Worm (Caenorhabditis elegans) whole organism, L1 larva: ENCODE measurements around the gene T25B9.12.
A peak's percentile ranks its signal among the peaks of the same experiment; 100 is the strongest.

Experiments
- C04F5.9 ChIP-seq: sonication (generic microtip); optimal IDR thresholded peaks from 2 replicates; lab custom pipeline; 2016; ENCODE audit warnings: missing genetic modification characterization, missing compliant biosample characterization
- C16A3.4 ChIP-seq: fragments of 150-350 bp; optimal IDR thresholded peaks from 2 replicates; lab custom pipeline; 2014; ENCODE audit warnings: missing biosample characterization, missing genetic modification characterization
- F16B12.6 ChIP-seq: fragments of 150-350 bp; optimal IDR thresholded peaks from 2 replicates; lab custom pipeline; 2014; ENCODE audit warnings: missing biosample characterization, missing genetic modification characterization
- Y116A8C.19 ChIP-seq: sonication (generic microtip); optimal IDR thresholded peaks from 2 replicates; lab custom pipeline; 2016; ENCODE audit warnings: missing compliant biosample characterization, missing genetic modification characterization, borderline replicate concordance
- alr-1 ChIP-seq: fragments of 200-800 bp; sonication (Bioruptor generic); optimal IDR thresholded peaks from 2 replicates; lab custom pipeline; 2018; ENCODE audit warnings: borderline replicate concordance, mild to moderate bottlenecking, missing genetic modification characterization, missing compliant biosample characterization
- aly-2 ChIP-seq: fragments of 150-350 bp; optimal IDR thresholded peaks from 2 replicates; lab custom pipeline; 2014; ENCODE audit warnings: missing biosample characterization, missing genetic modification characterization
- blmp-1 ChIP-seq: fragments of 150-350 bp; optimal IDR thresholded peaks from 2 replicates; lab custom pipeline; 2014; ENCODE audit warnings: missing biosample characterization, missing genetic modification characterization
- ceh-82 ChIP-seq, 3 experiments: fragments of 150-350 bp in 1 of 3; sonication (generic microtip) in 2 of 3; optimal IDR thresholded peaks; 2 replicates each; lab custom pipeline; 2014 to 2017; ENCODE audit warnings: missing biosample characterization in 3 of 3, missing genetic modification characterization in 3 of 3
- dpl-1 ChIP-seq, 3 experiments: fragments of 150-350 bp in 2 of 3; sonication (generic microtip) in 1 of 3; optimal IDR thresholded peaks; 2 replicates each; lab custom pipeline; 2014 to 2017; ENCODE audit warnings: missing biosample characterization in 3 of 3, missing genetic modification characterization in 3 of 3, missing genetic modification reagents in 3 of 3
- efl-1 ChIP-seq, 4 experiments: fragments of 150-350 bp; optimal IDR thresholded peaks in 3 of 4; peaks in 1 of 4; 1 replicate in 1 of 4; 2 replicates in 3 of 4; lab custom pipeline; 2014; ENCODE audit warnings: missing biosample characterization in 2 of 4, missing genetic modification characterization in 2 of 4, missing genetic modification reagents in 2 of 4
- egl-13 ChIP-seq: sonication (generic microtip); optimal IDR thresholded peaks from 2 replicates; lab custom pipeline; 2016; ENCODE audit warnings: missing genotype, missing genetic modification reagents, missing genetic modification characterization, missing compliant biosample characterization
- egl-27 ChIP-seq, 2 experiments: fragments of 150-350 bp in 1 of 2; sonication (generic microtip); optimal IDR thresholded peaks; 3 replicates each; lab custom pipeline; 2017 to 2018; ENCODE audit warnings: missing biosample characterization in 2 of 2, missing genetic modification characterization in 2 of 2, missing genetic modification reagents in 2 of 2
- elt-2 ChIP-seq: sonication (generic microtip); optimal IDR thresholded peaks from 2 replicates; lab custom pipeline; 2016; ENCODE audit warnings: missing genetic modification characterization, mild to moderate bottlenecking, inconsistent platforms, missing compliant biosample characterization, missing genetic modification reagents
- elt-3 ChIP-seq, 6 experiments: fragments of 150-350 bp in 1 of 6; sonication (generic microtip); optimal IDR thresholded peaks; 2 replicates each; lab custom pipeline; 2017 to 2018; ENCODE audit warnings: missing biosample characterization in 6 of 6, missing genetic modification characterization in 6 of 6, inconsistent platforms in 1 of 6
- ets-5 ChIP-seq: fragments of 200-800 bp; sonication (Bioruptor generic); IDR thresholded peaks from 2 replicates; pipeline ENCODE4 v1.3.6; 2022; ENCODE audit warnings: missing genetic modification characterization, missing compliant biosample characterization
- fkh-4 ChIP-seq: sonication (generic microtip); optimal IDR thresholded peaks from 2 replicates; lab custom pipeline; 2016; ENCODE audit warnings: missing compliant biosample characterization, missing genetic modification characterization, borderline replicate concordance
- fkh-8 ChIP-seq: sonication (generic microtip); optimal IDR thresholded peaks from 2 replicates; lab custom pipeline; 2016; ENCODE audit warnings: mild to moderate bottlenecking, missing genetic modification characterization, missing compliant biosample characterization
- fos-1 ChIP-seq: fragments of 150-350 bp; optimal IDR thresholded peaks from 2 replicates; lab custom pipeline; 2014; ENCODE audit warnings: missing biosample characterization, missing genetic modification characterization
- grh-1 ChIP-seq: fragments of 200-800 bp; sonication (Bioruptor generic); IDR thresholded peaks from 2 replicates; pipeline ENCODE4 v1.3.6; 2022; ENCODE audit warnings: missing genetic modification reagents, missing genetic modification characterization, missing compliant biosample characterization
- hlh-4 ChIP-seq: sonication (generic microtip); optimal IDR thresholded peaks from 2 replicates; lab custom pipeline; 2016; ENCODE audit warnings: mild to moderate bottlenecking, missing genetic modification characterization, missing compliant biosample characterization
- irx-1 ChIP-seq: sonication (generic microtip); optimal IDR thresholded peaks from 2 replicates; lab custom pipeline; 2016; ENCODE audit warnings: missing genetic modification characterization, missing compliant biosample characterization
- jun-1 ChIP-seq: fragments of 150-350 bp; optimal IDR thresholded peaks from 2 replicates; lab custom pipeline; 2014; ENCODE audit warnings: missing biosample characterization, missing genetic modification reagents, missing genetic modification characterization
- lin-14 ChIP-seq: fragments of 200-800 bp; sonication (Bioruptor generic); optimal IDR thresholded peaks from 2 replicates; lab custom pipeline; 2018; ENCODE audit warnings: mild to moderate bottlenecking, missing genetic modification characterization, moderate library complexity, missing compliant biosample characterization
- lin-15B ChIP-seq: fragments of 150-350 bp; sonication (generic microtip); optimal IDR thresholded peaks from 3 replicates; lab custom pipeline; 2014; ENCODE audit warnings: missing biosample characterization, missing genetic modification characterization
- lir-3 ChIP-seq: sonication (generic microtip); optimal IDR thresholded peaks from 2 replicates; lab custom pipeline; 2016; ENCODE audit warnings: mild to moderate bottlenecking, missing genetic modification characterization, moderate library complexity, missing compliant biosample characterization; ENCODE audit not compliant: poor library complexity
- mab-9 ChIP-seq: fragments of 200-800 bp; sonication (Bioruptor generic); IDR thresholded peaks from 2 replicates; pipeline ENCODE4 v1.3.6; 2022; ENCODE audit warnings: missing genetic modification reagents, missing genetic modification characterization, missing compliant biosample characterization
- mef-2 ChIP-seq: fragments of 150-350 bp; optimal IDR thresholded peaks from 2 replicates; lab custom pipeline; 2014; ENCODE audit warnings: missing biosample characterization, missing genetic modification characterization
- mep-1 ChIP-seq: fragments of 150-350 bp; optimal IDR thresholded peaks from 2 replicates; lab custom pipeline; 2014; ENCODE audit warnings: missing biosample characterization, missing genetic modification characterization
- nhr-11 ChIP-seq: fragments of 150-350 bp; optimal IDR thresholded peaks from 2 replicates; lab custom pipeline; 2014; ENCODE audit warnings: missing biosample characterization, missing genetic modification characterization
- nhr-19 ChIP-seq: fragments of 200-800 bp; sonication (Bioruptor generic); conservative IDR thresholded peaks from 2 replicates; pipeline ENCODE4 v1.3.6; 2022; ENCODE audit warnings: missing genetic modification characterization, missing compliant biosample characterization
- nhr-20 ChIP-seq: sonication (generic microtip); optimal IDR thresholded peaks from 2 replicates; lab custom pipeline; 2016; ENCODE audit warnings: mild to moderate bottlenecking, missing genetic modification characterization, missing compliant biosample characterization
- nhr-47 ChIP-seq: sonication (generic microtip); optimal IDR thresholded peaks from 2 replicates; lab custom pipeline; 2016; ENCODE audit warnings: mild to moderate bottlenecking, missing genetic modification characterization, moderate library complexity, missing compliant biosample characterization
- nhr-71 ChIP-seq: sonication (generic microtip); optimal IDR thresholded peaks from 2 replicates; lab custom pipeline; 2016; ENCODE audit warnings: mild to moderate bottlenecking, missing genetic modification characterization, moderate library complexity, missing compliant biosample characterization
- nhr-76 ChIP-seq: sonication (generic microtip); optimal IDR thresholded peaks from 2 replicates; lab custom pipeline; 2017; ENCODE audit warnings: missing biosample characterization, missing genetic modification characterization
- nhr-77 ChIP-seq: fragments of 150-350 bp; optimal IDR thresholded peaks from 2 replicates; lab custom pipeline; 2014; ENCODE audit warnings: missing biosample characterization, missing genetic modification characterization
- nhr-85 ChIP-seq: sonication (generic microtip); peaks from one replicate; lab custom pipeline; 2016; ENCODE audit warnings: missing genetic modification characterization, inconsistent platforms, missing compliant biosample characterization
- nhr-90 ChIP-seq: sonication (generic microtip); optimal IDR thresholded peaks from 2 replicates; lab custom pipeline; 2016; ENCODE audit warnings: mild to moderate bottlenecking, missing genetic modification characterization, missing compliant biosample characterization; ENCODE audit not compliant: poor library complexity
- pag-3 ChIP-seq: sonication (generic microtip); optimal IDR thresholded peaks from 2 replicates; lab custom pipeline; 2017; ENCODE audit warnings: missing genetic modification characterization, mild to moderate bottlenecking, missing compliant biosample characterization, antibody characterized with exemption, borderline replicate concordance; ENCODE audit not compliant: insufficient read depth
- pax-3 ChIP-seq: fragments of 200-800 bp; sonication (Bioruptor generic); optimal IDR thresholded peaks from 2 replicates; lab custom pipeline; 2018; ENCODE audit warnings: mild to moderate bottlenecking, missing genetic modification characterization, moderate library complexity, missing compliant biosample characterization
- snu-23 ChIP-seq: sonication (generic microtip); optimal IDR thresholded peaks from 2 replicates; lab custom pipeline; 2016; ENCODE audit warnings: missing genetic modification characterization, missing compliant biosample characterization
- sox-4 ChIP-seq: sonication (generic microtip); optimal IDR thresholded peaks from 2 replicates; lab custom pipeline; 2016; ENCODE audit warnings: missing genetic modification characterization, missing compliant biosample characterization
- sup-37 ChIP-seq: fragments of 200-800 bp; sonication (Bioruptor generic); optimal IDR thresholded peaks from 2 replicates; lab custom pipeline; 2018; ENCODE audit warnings: mild to moderate bottlenecking, missing genetic modification characterization, missing compliant biosample characterization
- tbx-2 ChIP-seq: sonication (generic microtip); optimal IDR thresholded peaks from 2 replicates; lab custom pipeline; 2016; ENCODE audit warnings: missing genetic modification characterization, missing compliant biosample characterization
- tlp-1 ChIP-seq: fragments of 150-350 bp; optimal IDR thresholded peaks from 2 replicates; lab custom pipeline; 2014; ENCODE audit warnings: missing biosample characterization, missing genetic modification characterization
- unc-62 ChIP-seq: fragments of 150-350 bp; optimal IDR thresholded peaks from 2 replicates; lab custom pipeline; 2014; ENCODE audit warnings: missing biosample characterization, missing genetic modification reagents, missing genetic modification characterization
- unc-86 ChIP-seq: sonication (generic microtip); optimal IDR thresholded peaks from 2 replicates; lab custom pipeline; 2016; ENCODE audit warnings: missing genetic modification characterization, missing compliant biosample characterization
- xbp-1 ChIP-seq: sonication (generic microtip); optimal IDR thresholded peaks from 2 replicates; lab custom pipeline; 2016; ENCODE audit warnings: missing genetic modification characterization, missing compliant biosample characterization
- zip-4 ChIP-seq: fragments of 200-800 bp; sonication (Bioruptor generic); optimal IDR thresholded peaks from 2 replicates; lab custom pipeline; 2018; ENCODE audit warnings: mild to moderate bottlenecking, missing genetic modification characterization, moderate library complexity, missing compliant biosample characterization
- ztf-11 ChIP-seq, 2 experiments: sonication (generic microtip); optimal IDR thresholded peaks; 2 replicates each; lab custom pipeline; 2016 to 2017; ENCODE audit warnings: missing genetic modification characterization in 2 of 2, missing biosample characterization in 1 of 2, missing compliant biosample characterization in 1 of 2

T25B9.12 gene

DNA sequence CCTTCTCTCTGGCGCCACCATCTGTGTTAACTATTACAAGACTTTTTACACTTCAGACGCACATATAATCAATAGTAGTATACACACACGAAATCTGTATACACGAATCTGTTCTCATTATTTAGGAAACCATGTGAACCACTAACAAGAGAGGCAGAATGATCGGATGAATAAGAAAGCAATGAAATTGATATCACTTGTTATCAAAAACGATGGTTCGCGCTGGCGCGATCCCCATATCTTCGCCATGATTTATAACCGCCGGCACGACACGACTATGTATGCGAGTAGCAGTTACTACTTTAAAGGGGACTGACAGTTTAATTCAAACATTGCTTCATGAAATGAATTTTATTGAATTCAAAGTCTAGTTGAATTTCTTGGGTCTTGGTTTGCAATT, 16.2 kb downstream of the T25B9.12 start:
- TF ChIP-seq nhr-85 (tag; lab: Kevin White, UChicago) (peak; percentile 15), nhr-71 (tag; lab: Kevin White, UChicago) (peak; percentile 2), mef-2 (tag; lab: Kevin White, UChicago) (no peak), nhr-20 (tag; lab: Kevin White, UChicago) (peak; percentile 4), blmp-1 (tag; lab: Kevin White, UChicago) (peak; percentile 74), pax-3 (tag; lab: Kevin White, UChicago) (no peak), elt-3 (tag; optimal IDR thresholded peaks at IDR 0.05; lab: Kevin White, UChicago) (peak in 3 of 6 experiments; percentile 24 to 83 (median 34)), efl-1 (optimal IDR thresholded peaks at IDR 0.05; lab: Kevin White, UChicago) (no peak), efl-1 (GFP tag; optimal IDR thresholded peaks at IDR 0.05 in 1 of 2; lab: Kevin White, UChicago) (peak in 1 of 2 experiments; percentile 2), lin-14 (peak; percentile 8), elt-2 (tag; lab: Kevin White, UChicago) (no peak), snu-23 (GFP tag; lab: Kevin White, UChicago) (peak; percentile 18)

DNA sequence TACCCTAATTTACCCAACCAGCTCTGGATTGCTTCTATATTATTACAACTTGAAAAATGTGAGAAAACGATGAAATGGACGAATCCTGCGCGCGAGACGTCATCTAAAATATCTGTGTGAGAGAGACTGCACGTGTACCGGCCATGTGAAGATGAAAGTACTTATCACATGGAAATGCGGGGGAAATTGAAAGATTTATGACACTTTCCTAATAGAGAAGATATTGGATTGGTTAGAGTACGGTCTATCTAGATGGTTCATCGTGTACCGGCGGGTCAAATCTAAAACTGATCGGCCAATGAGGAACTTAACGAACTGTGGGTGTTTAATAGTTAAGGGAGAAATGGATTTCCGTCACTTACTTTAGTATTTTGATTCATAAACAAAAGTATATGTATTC, 16.9 kb downstream of the T25B9.12 start:
- TF ChIP-seq fkh-8 (tag; lab: Kevin White, UChicago): no peak
- no peak for TF ChIP-seq fos-1 (tag; lab: Kevin White, UChicago)
- TF ChIP-seq alr-1: no peak
- peak; percentile 62 for TF ChIP-seq snu-23 (GFP tag; lab: Kevin White, UChicago)
- peak; percentile 62 for TF ChIP-seq tbx-2 (tag; lab: Kevin White, UChicago)
- no peak for TF ChIP-seq dpl-1 (GFP tag; optimal IDR thresholded peaks at IDR 0.05; lab: Kevin White, UChicago)
- no peak for TF ChIP-seq zip-4 (GFP tag; lab: Kevin White, UChicago)
- TF ChIP-seq ztf-11 (tag; optimal IDR thresholded peaks at IDR 0.05; lab: Kevin White, UChicago): no peak
- no peak for TF ChIP-seq irx-1 (tag; lab: Kevin White, UChicago)
- no peak for TF ChIP-seq aly-2 (tag; lab: Kevin White, UChicago)
- no peak for TF ChIP-seq C04F5.9
- no peak for TF ChIP-seq mab-9 (GFP tag; lab: Robert Waterston, UW)
- no peak for TF ChIP-seq egl-13 (tag; lab: Kevin White, UChicago)
- peak; percentile 65 for TF ChIP-seq nhr-19 (GFP tag; lab: Robert Waterston, UW)
- TF ChIP-seq fkh-4: no peak
- no peak for TF ChIP-seq nhr-11 (tag; lab: Kevin White, UChicago)
- peak; percentile 22 for TF ChIP-seq nhr-47
- peak; percentile 66 for TF ChIP-seq lin-14
- TF ChIP-seq pag-3 (tag; lab: Kevin White, UChicago): no peak
- no peak for TF ChIP-seq sox-4 (tag; lab: Kevin White, UChicago)
- TF ChIP-seq jun-1: no peak
- TF ChIP-seq unc-62: no peak
- TF ChIP-seq lir-3: no peak
- no peak for TF ChIP-seq egl-27 (tag; optimal IDR thresholded peaks at IDR 0.05; lab: Kevin White, UChicago)
- peak; percentile 75 for TF ChIP-seq nhr-90
- TF ChIP-seq ets-5 (GFP tag; lab: Robert Waterston, UW): no peak
- no peak for TF ChIP-seq mep-1 (tag; lab: Kevin White, UChicago)
- TF ChIP-seq unc-86 (tag; lab: Kevin White, UChicago): no peak
- no peak for TF ChIP-seq lin-15B (tag; lab: Kevin White, UChicago)
- no peak for TF ChIP-seq pax-3 (tag; lab: Kevin White, UChicago)
- no peak for TF ChIP-seq sup-37 (GFP tag; lab: Kevin White, UChicago)
- TF ChIP-seq mef-2 (tag; lab: Kevin White, UChicago): no peak
- TF ChIP-seq C16A3.4 (tag; lab: Kevin White, UChicago): peak; percentile 20
- TF ChIP-seq F16B12.6 (tag; lab: Kevin White, UChicago): no peak
- no peak for TF ChIP-seq ceh-82 (tag; optimal IDR thresholded peaks at IDR 0.05; lab: Kevin White, UChicago)
- peak; percentile 38; the same call in 1 of the 2 replicates for TF ChIP-seq grh-1 (GFP tag; lab: Robert Waterston, UW)
- no peak for TF ChIP-seq hlh-4 (tag; lab: Kevin White, UChicago)
- TF ChIP-seq Y116A8C.19 (tag; lab: Kevin White, UChicago): no peak
- TF ChIP-seq tlp-1: no peak
- TF ChIP-seq nhr-77 (tag; lab: Kevin White, UChicago): no peak
- no peak for TF ChIP-seq xbp-1 (tag; lab: Kevin White, UChicago)
- TF ChIP-seq nhr-76 (tag; lab: Kevin White, UChicago): no peak
